Fruit fly (Drosophila melanogaster): Measurements from ENCODE around the gene CG42729.

Gene CG42729

DNA sequence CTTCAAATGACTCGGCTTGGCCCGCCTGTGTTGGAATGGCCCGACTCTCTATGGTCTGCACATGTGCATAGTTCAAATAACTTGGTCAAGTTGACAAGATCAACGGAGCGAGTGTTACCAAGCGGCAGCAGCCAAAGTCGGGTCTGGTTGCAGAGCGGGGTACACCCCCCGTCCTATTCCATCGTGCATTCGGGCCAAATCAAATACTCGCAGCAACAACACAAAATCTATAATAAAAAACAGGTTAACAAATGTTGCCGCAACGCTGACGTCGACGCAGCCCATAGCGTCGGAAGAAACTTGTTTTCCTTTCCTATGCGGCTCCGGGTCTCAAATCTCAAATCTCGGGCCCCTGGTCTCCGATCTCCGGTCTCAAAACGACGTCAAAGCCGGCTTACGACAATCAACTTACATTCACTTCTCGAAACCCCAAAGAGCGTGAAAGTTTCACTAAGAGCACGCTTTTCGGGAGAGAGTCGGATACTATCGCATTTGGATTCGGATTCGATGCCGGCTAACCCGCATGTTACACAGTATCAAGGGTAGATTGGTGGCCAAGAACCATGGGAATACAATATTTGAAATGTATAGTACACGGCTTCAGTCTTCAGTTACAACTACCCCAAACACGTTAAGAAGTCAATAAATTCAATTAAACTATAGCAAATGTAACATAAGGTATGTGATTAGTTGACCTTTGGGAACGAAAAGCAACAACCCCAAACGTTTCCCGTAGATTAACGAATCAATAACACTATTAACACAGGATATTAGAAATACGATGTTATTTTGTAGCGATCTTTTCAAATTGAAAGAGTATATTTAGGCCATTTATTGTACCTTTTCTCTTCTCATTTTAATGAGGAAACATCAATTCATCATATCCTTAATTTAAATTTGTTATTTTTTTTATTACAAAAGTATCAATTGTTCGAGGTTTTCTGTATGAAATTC lies 7.2 kb upstream of the CG42729 start (continued):
- peak; percentile 87 for TF ChIP-seq CoRest (tag; optimal IDR thresholded peaks at IDR 0.05)
- peak; percentile 21 for TF ChIP-seq CG8359 (GFP tag; optimal IDR thresholded peaks at IDR 0.05; ENCODE audit: borderline replicate concordance)
- peak; percentile 49; the same call in 1 of the 3 replicates for TF ChIP-seq CG11456 (GFP tag; IDR thresholded peaks at IDR 0.05)
- peak; percentile 41 for TF ChIP-seq slp2 (GFP tag; optimal IDR thresholded peaks at IDR 0.05)
- TF ChIP-seq CG13287 (GFP tag; IDR thresholded peaks at IDR 0.05; ENCODE audit: partially characterized antibody) = no peak
- TF ChIP-seq abd-A (tag; optimal IDR thresholded peaks at IDR 0.05) = peak; percentile 28
- no peak for TF ChIP-seq stc (GFP tag; IDR thresholded peaks at IDR 0.05)
- no peak for TF ChIP-seq eyg (GFP tag; optimal IDR thresholded peaks at IDR 0.05)
- TF ChIP-seq jumu (GFP tag; optimal IDR thresholded peaks at IDR 0.05) = peak; percentile 49
- peak; percentile 52 for TF ChIP-seq CG33557 (GFP tag; optimal IDR thresholded peaks at IDR 0.05)
- no peak for TF ChIP-seq CG1832 (GFP tag; optimal IDR thresholded peaks at IDR 0.05)
- peak in 1 of 2 experiments; percentile 51 for TF ChIP-seq Eip74EF (GFP tag; optimal IDR thresholded peaks at IDR 0.05)
- no peak for TF ChIP-seq CG15514 (GFP tag; optimal IDR thresholded peaks at IDR 0.05)
- peak; percentile 65 for TF ChIP-seq Hr3 (GFP tag; optimal IDR thresholded peaks at IDR 0.05)
- no peak for TF ChIP-seq sc (optimal IDR thresholded peaks at IDR 0.05)
- TF ChIP-seq sc (GFP tag; optimal IDR thresholded peaks at IDR 0.05) = peak; percentile 39
- TF ChIP-seq CG10274 (GFP tag; optimal IDR thresholded peaks at IDR 0.05) = peak; percentile 43
- no peak for TF ChIP-seq Rx (GFP tag; IDR thresholded peaks at IDR 0.05)
- peak; percentile 93 for TF ChIP-seq CG3163 (GFP tag; optimal IDR thresholded peaks at IDR 0.05)
- peak; percentile 65 for TF ChIP-seq org-1 (GFP tag; optimal IDR thresholded peaks at IDR 0.05)
- TF ChIP-seq HLH54F (GFP tag; optimal IDR thresholded peaks at IDR 0.05) = peak; percentile 68
- TF ChIP-seq CG7963 (GFP tag; IDR thresholded peaks at IDR 0.05; ENCODE audit: partially characterized antibody) = no peak
- peak; percentile 15 for TF ChIP-seq BtbVII (GFP tag; optimal IDR thresholded peaks at IDR 0.05)
- TF ChIP-seq Aef1 (GFP tag; IDR thresholded peaks at IDR 0.05) = 0 out of 3 replicates have a peak, but pooled peaks have one; percentile 25
- peak; percentile 44 for TF ChIP-seq caup (GFP tag; optimal IDR thresholded peaks at IDR 0.05; ENCODE audit: severe bottlenecking)
- peak; percentile 43 for TF ChIP-seq CG12942 (GFP tag; optimal IDR thresholded peaks at IDR 0.05)
- peak; percentile 58 for TF ChIP-seq Atf-2 (GFP tag; optimal IDR thresholded peaks at IDR 0.05)
- TF ChIP-seq sqz (GFP tag; optimal IDR thresholded peaks at IDR 0.05) = peak; percentile 69
- peak; percentile 13 for TF ChIP-seq CG1792 (GFP tag; optimal IDR thresholded peaks at IDR 0.05)
- peak; percentile 15 for TF ChIP-seq CG10431 (GFP tag; optimal IDR thresholded peaks at IDR 0.05)
- TF ChIP-seq Six4 (GFP tag; optimal IDR thresholded peaks at IDR 0.05) = peak; percentile 15
- peak; percentile 91 for TF ChIP-seq row (GFP tag; IDR thresholded peaks at IDR 0.05)
- TF ChIP-seq CG4424 (GFP tag; optimal IDR thresholded peaks at IDR 0.05) = peak; percentile 53
- TF ChIP-seq Hr39 (optimal IDR thresholded peaks at IDR 0.05) = no peak
- TF ChIP-seq Sox100B (GFP tag; optimal IDR thresholded peaks at IDR 0.05) = peak; percentile 78
- peak; percentile 5 for TF ChIP-seq CG4617 (GFP tag; optimal IDR thresholded peaks at IDR 0.05; ENCODE audit: borderline replicate concordance)
- peak; percentile 20 for TF ChIP-seq psq (GFP tag; optimal IDR thresholded peaks at IDR 0.05)
- TF ChIP-seq Asciz (GFP tag; optimal IDR thresholded peaks at IDR 0.05) = peak; percentile 46
- TF ChIP-seq jigr1 (GFP tag; IDR thresholded peaks at IDR 0.05) = no peak
- peak; percentile 61 for TF ChIP-seq CG11723 (GFP tag; optimal IDR thresholded peaks at IDR 0.05)
- no peak for TF ChIP-seq Bgb (GFP tag; IDR thresholded peaks at IDR 0.05; ENCODE audit: partially characterized antibody)
- peak; percentile 67 for TF ChIP-seq CG34422 (GFP tag; IDR thresholded peaks at IDR 0.05)
- no peak for TF ChIP-seq CG11696 (GFP tag; IDR thresholded peaks at IDR 0.05)
- peak; percentile 50 for TF ChIP-seq CG4328 (GFP tag; optimal IDR thresholded peaks at IDR 0.05)
- peak; percentile 57 for TF ChIP-seq CG15011 (GFP tag; optimal IDR thresholded peaks at IDR 0.05)
- TF ChIP-seq Hr78 (GFP tag; optimal IDR thresholded peaks at IDR 0.05) = no peak
- 0 out of 3 replicates have a peak, but pooled peaks have one; percentile 37 for TF ChIP-seq dysf (GFP tag; IDR thresholded peaks at IDR 0.05)
- peak; percentile 56 for TF ChIP-seq slbo (GFP tag; IDR thresholded peaks at IDR 0.05)

Measured in whole organism, embryonic.